Worm (Caenorhabditis elegans) whole organism, L4 larva: ENCODE measurements around the gene F55C12.4.

ENCODE experiments used
- R02D3.7 ChIP-seq: fragments of 150-350 bp; sonication (generic microtip); optimal IDR thresholded peaks from 3 replicates; lab custom pipeline; 2014; ENCODE audit warnings: missing biosample characterization, missing genetic modification characterization
- T20F7.1 ChIP-seq: fragments of 200-800 bp; sonication (Bioruptor generic); optimal IDR thresholded peaks from 2 replicates; lab custom pipeline; 2018; ENCODE audit warnings: mild to moderate bottlenecking, missing genetic modification characterization, missing compliant biosample characterization
- ZK337.2 ChIP-seq: fragments of 200-800 bp; sonication (Bioruptor generic); IDR thresholded peaks from 2 replicates; pipeline ENCODE4 v1.3.6; 2022; ENCODE audit warnings: missing genetic modification reagents, missing genetic modification characterization, missing compliant biosample characterization
- aha-1 ChIP-seq: fragments of 150-350 bp; peaks from one replicate; lab custom pipeline; 2014; ENCODE audit warnings: missing biosample characterization, missing genetic modification characterization
- attf-4 ChIP-seq: sonication (generic microtip); optimal IDR thresholded peaks from 3 replicates; lab custom pipeline; 2017; ENCODE audit warnings: missing biosample characterization, missing genetic modification characterization
- ceh-20 ChIP-seq: fragments of 200-800 bp; sonication (Bioruptor generic); IDR thresholded peaks from 2 replicates; pipeline ENCODE4 v1.3.6; 2022; ENCODE audit warnings: missing genetic modification reagents, missing genetic modification characterization, missing compliant biosample characterization
- ceh-62 ChIP-seq: sonication (generic microtip); optimal IDR thresholded peaks from 2 replicates; lab custom pipeline; 2017; ENCODE audit warnings: missing biosample characterization, missing genetic modification characterization
- cey-2 ChIP-seq: sonication (generic microtip); optimal IDR thresholded peaks from 3 replicates; lab custom pipeline; 2017; ENCODE audit warnings: missing genetic modification characterization, mild to moderate bottlenecking, missing compliant biosample characterization, antibody characterized with exemption, borderline replicate concordance; ENCODE audit not compliant: insufficient read depth
- ctbp-1 ChIP-seq: fragments of 200-800 bp; sonication (Bioruptor generic); IDR thresholded peaks from 2 replicates; pipeline ENCODE4 v1.3.6; 2022; ENCODE audit warnings: missing genetic modification reagents, missing genetic modification characterization, missing compliant biosample characterization
- daf-16 ChIP-seq, 3 experiments: sonication (generic microtip); optimal IDR thresholded peaks; 2 replicates each; lab custom pipeline; 2016 to 2017; ENCODE audit warnings: missing genetic modification characterization in 3 of 3, missing genetic modification reagents in 3 of 3, mild to moderate bottlenecking in 2 of 3, missing compliant biosample characterization in 2 of 3, missing biosample characterization in 1 of 3, moderate library complexity in 1 of 3
- dmd-6 ChIP-seq: fragments of 200-800 bp; sonication (Bioruptor generic); IDR thresholded peaks from 2 replicates; pipeline ENCODE4 v1.3.6; 2022; ENCODE audit warnings: missing genetic modification reagents, missing genetic modification characterization, missing compliant biosample characterization
- dpl-1 ChIP-seq: fragments of 150-350 bp; optimal IDR thresholded peaks from 2 replicates; lab custom pipeline; 2014; ENCODE audit warnings: missing biosample characterization, missing genetic modification reagents, missing genetic modification characterization
- dve-1 ChIP-seq: sonication (generic microtip); optimal IDR thresholded peaks from 2 replicates; lab custom pipeline; 2017; ENCODE audit warnings: antibody characterized with exemption, mild to moderate bottlenecking, missing genetic modification characterization, missing compliant biosample characterization; ENCODE audit not compliant: insufficient read depth
- hlh-11 ChIP-seq: fragments of 200-800 bp; sonication (Bioruptor generic); optimal IDR thresholded peaks from 2 replicates; lab custom pipeline; 2018; ENCODE audit warnings: mild to moderate bottlenecking, missing genetic modification characterization, missing compliant biosample characterization
- hlh-30 ChIP-seq: sonication (generic microtip); optimal IDR thresholded peaks from 2 replicates; lab custom pipeline; 2017; ENCODE audit warnings: antibody characterized with exemption, mild to moderate bottlenecking, missing genetic modification characterization, missing compliant biosample characterization; ENCODE audit not compliant: insufficient read depth
- lin-13 ChIP-seq: fragments of 150-350 bp; optimal IDR thresholded peaks from 2 replicates; lab custom pipeline; 2014; ENCODE audit warnings: missing biosample characterization, missing genetic modification reagents, missing genetic modification characterization
- lsy-2 ChIP-seq, 2 experiments: fragments of 150-350 bp in 1 of 2; sonication (generic microtip) in 1 of 2; optimal IDR thresholded peaks; 2 replicates each; lab custom pipeline; 2014 to 2017; ENCODE audit warnings: missing biosample characterization in 2 of 2, missing genetic modification characterization in 2 of 2
- madf-5 ChIP-seq, 2 experiments: fragments of 200-800 bp; sonication (Bioruptor generic); IDR thresholded peaks; 2 replicates each; pipeline ENCODE4 v1.3.6; 2022; ENCODE audit warnings: missing compliant biosample characterization in 2 of 2, missing genetic modification characterization in 2 of 2
- madf-9 ChIP-seq: fragments of 200-800 bp; sonication (Bioruptor generic); conservative IDR thresholded peaks from 2 replicates; pipeline ENCODE4 v1.3.6; 2022; ENCODE audit warnings: missing genetic modification reagents, missing genetic modification characterization, missing compliant biosample characterization
- mdl-1 ChIP-seq, 2 experiments: fragments of 150-350 bp in 1 of 2; sonication (generic microtip) in 1 of 2; optimal IDR thresholded peaks; 2 replicates each; lab custom pipeline; 2014 to 2017; ENCODE audit warnings: missing biosample characterization in 2 of 2, missing genetic modification characterization in 2 of 2
- mes-2 ChIP-seq: sonication (generic microtip); optimal IDR thresholded peaks from 2 replicates; lab custom pipeline; 2016; ENCODE audit warnings: missing genotype, mild to moderate bottlenecking, missing genetic modification characterization, missing compliant biosample characterization; ENCODE audit not compliant: poor library complexity, severe bottlenecking
- mxl-2 ChIP-seq: fragments of 200-800 bp; sonication (Bioruptor generic); conservative IDR thresholded peaks from 2 replicates; pipeline ENCODE4 v1.3.6; 2022; ENCODE audit warnings: missing genetic modification reagents, missing genetic modification characterization, missing compliant biosample characterization
- nhr-11 ChIP-seq: fragments of 150-350 bp; optimal IDR thresholded peaks from 2 replicates; lab custom pipeline; 2014; ENCODE audit warnings: missing biosample characterization, missing genetic modification characterization
- nhr-28 ChIP-seq: fragments of 150-350 bp; optimal IDR thresholded peaks from 2 replicates; lab custom pipeline; 2014; ENCODE audit warnings: missing biosample characterization, missing genetic modification characterization
- nhr-42 ChIP-seq: fragments of 200-800 bp; sonication (Bioruptor generic); IDR thresholded peaks from 2 replicates; pipeline ENCODE4 v1.3.6; 2022; ENCODE audit warnings: missing genetic modification characterization, missing compliant biosample characterization
- nhr-77 ChIP-seq: fragments of 150-350 bp; optimal IDR thresholded peaks from 2 replicates; lab custom pipeline; 2014; ENCODE audit warnings: missing biosample characterization, missing genetic modification characterization
- php-3 ChIP-seq: fragments of 200-800 bp; sonication (Bioruptor generic); IDR thresholded peaks from 2 replicates; pipeline ENCODE4 v1.3.6; 2022; ENCODE audit warnings: missing genetic modification reagents, missing genetic modification characterization, missing compliant biosample characterization
- spr-3 ChIP-seq: fragments of 200-800 bp; sonication (Bioruptor generic); optimal IDR thresholded peaks from 2 replicates; lab custom pipeline; 2018; ENCODE audit warnings: mild to moderate bottlenecking, missing genetic modification characterization, missing compliant biosample characterization
- tra-1 ChIP-seq: fragments of 200-800 bp; sonication (Bioruptor generic); IDR thresholded peaks from 2 replicates; pipeline ENCODE4 v1.3.6; 2022; ENCODE audit warnings: missing genetic modification reagents, missing genetic modification characterization, missing compliant biosample characterization
- unc-62 ChIP-seq, 3 experiments: fragments of 150-350 bp in 1 of 3; sonication (generic microtip); optimal IDR thresholded peaks in 2 of 3; peaks in 1 of 3; 1 replicate in 1 of 3; 2 replicates in 2 of 3; lab custom pipeline; 2014 to 2017; ENCODE audit warnings: missing biosample characterization in 3 of 3, missing genetic modification characterization in 3 of 3, missing genetic modification reagents in 3 of 3, missing genotype in 1 of 3
- zfp-2 ChIP-seq: sonication (generic microtip); optimal IDR thresholded peaks from 2 replicates; lab custom pipeline; 2016; ENCODE audit warnings: mild to moderate bottlenecking, missing genetic modification characterization, missing compliant biosample characterization
- zip-2 ChIP-seq: fragments of 150-350 bp; optimal IDR thresholded peaks from 2 replicates; lab custom pipeline; 2014; ENCODE audit warnings: missing biosample characterization, missing genetic modification characterization

Gene F55C12.4

DNA sequence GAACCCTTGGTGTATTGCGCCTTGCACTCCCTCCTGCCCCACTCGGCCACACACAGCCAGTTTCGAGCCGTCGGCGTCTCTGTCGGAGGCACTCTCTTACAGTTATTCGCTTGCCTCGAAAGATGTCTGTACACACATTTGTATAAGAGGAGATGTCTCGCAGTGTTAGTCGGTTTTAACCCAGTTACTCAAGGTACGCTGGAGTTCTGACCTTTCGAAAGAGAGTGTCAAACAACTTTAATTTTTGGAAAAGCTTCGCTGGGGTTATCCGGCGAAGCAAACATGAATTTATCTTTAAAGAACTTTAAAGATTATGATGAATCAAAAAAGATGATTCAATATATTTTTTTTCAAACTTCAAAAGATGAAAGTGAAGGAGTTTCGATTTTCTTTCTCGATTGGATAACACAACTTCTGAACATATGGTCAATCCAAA is 13.5 kb downstream of the F55C12.4 start (continued):
- peak; percentile 99 for TF ChIP-seq ceh-20 (GFP tag; lab: Robert Waterston, UW)
- peak; percentile 96 for TF ChIP-seq nhr-28
- peak; percentile 86 for TF ChIP-seq mxl-2 (GFP tag; lab: Robert Waterston, UW)
- TF ChIP-seq lin-13 (GFP tag; lab: Kevin White, UChicago) = peak; percentile 98
- TF ChIP-seq php-3 (GFP tag; lab: Robert Waterston, UW) = peak; percentile 92

DNA sequence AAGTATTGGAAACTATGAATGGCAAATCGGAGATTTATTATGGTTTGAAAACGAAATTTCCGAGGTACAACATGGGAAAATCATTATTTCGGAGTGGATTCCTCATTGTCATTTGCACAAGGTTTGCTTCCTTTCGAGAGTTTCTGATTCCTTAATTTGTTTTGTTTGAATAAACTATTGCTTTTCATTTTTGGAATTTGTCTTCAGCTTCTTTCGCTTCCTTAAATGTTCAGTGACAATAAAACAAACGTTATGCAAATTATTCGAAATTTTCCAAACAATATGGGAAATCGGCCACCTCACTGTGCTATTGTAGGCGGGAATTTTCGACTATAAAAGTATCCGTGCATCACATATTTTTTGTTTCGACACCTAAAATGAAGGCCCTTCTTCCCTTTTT is 16.4 kb downstream of the F55C12.4 start, which contains the start of gene nep-25:
TSS of gene nep-25 (plus strand) at position 375 of the 400 bp plus-strand sequence.
- TF ChIP-seq unc-62 (GFP tag; optimal IDR thresholded peaks at IDR 0.05 in 1 of 2; lab: Kevin White, UChicago) (peak in 1 of 2 experiments; percentile 90), unc-62 (tag; optimal IDR thresholded peaks at IDR 0.05; lab: Kevin White, UChicago) (no peak), aha-1 (tag; lab: Kevin White, UChicago) (peak; percentile 46), zip-2 (no peak)
- TF ChIP-seq, all 104 proteins: peak for 2

DNA sequence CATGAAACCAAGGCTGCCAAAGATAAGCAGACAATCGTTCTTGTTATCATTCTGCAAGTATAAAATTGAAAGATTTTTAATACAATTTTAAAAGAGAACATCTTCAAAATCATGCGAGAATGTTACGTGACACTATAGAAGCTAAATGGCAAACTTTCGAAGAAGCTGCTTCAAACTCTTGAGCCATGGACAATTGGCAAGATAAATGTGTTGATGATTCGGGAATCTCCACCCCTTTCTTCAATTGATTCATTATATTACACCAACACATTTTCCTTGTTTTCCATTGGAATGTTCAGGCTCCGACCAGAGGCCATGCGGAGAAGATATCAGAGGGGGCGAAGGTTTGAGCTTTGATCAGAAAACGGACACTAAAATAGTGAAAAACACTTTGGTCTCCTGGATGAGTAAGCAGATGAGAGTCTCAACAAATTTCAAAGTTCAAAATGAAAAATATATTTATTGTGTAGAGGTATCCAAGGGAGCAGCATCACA is 17.1 kb downstream of the F55C12.4 start, which contains the start of gene lec-5:
TSS of gene lec-5 (minus strand) at position 51 of the 495 bp plus-strand sequence.
- TF ChIP-seq spr-3 (GFP tag; lab: Kevin White, UChicago) (no peak), tra-1 (no peak), dmd-6 (no peak), cey-2 (tag; lab: Kevin White, UChicago) (no peak), ctbp-1 (GFP tag; lab: Robert Waterston, UW) (no peak), attf-4 (tag; lab: Kevin White, UChicago) (no peak), hlh-11 (tag; lab: Kevin White, UChicago) (no peak), daf-16 (GFP tag; optimal IDR thresholded peaks at IDR 0.05; lab: Kevin White, UChicago) (peak in 1 of 2 experiments; percentile 94), daf-16 (tag; optimal IDR thresholded peaks at IDR 0.05; lab: Kevin White, UChicago) (no peak), nhr-77 (no peak), ZK337.2 (no peak), ceh-20 (GFP tag; lab: Robert Waterston, UW) (no peak), nhr-11 (tag; lab: Kevin White, UChicago) (peak; percentile 34), mdl-1 (tag; optimal IDR thresholded peaks at IDR 0.05; lab: Kevin White, UChicago) (no peak), nhr-42 (GFP tag; lab: Robert Waterston, UW) (no peak), zfp-2 (tag; lab: Kevin White, UChicago) (no peak), T20F7.1 (GFP tag; lab: Kevin White, UChicago) (no peak), madf-9 (GFP tag; lab: Robert Waterston, UW) (no peak)

- peak; percentile 88 for TF ChIP-seq R02D3.7 (tag; lab: Kevin White, UChicago)
- TF ChIP-seq dpl-1 (GFP tag; lab: Kevin White, UChicago) = peak; percentile 12
- no peak for TF ChIP-seq zip-2
- no peak for TF ChIP-seq ctbp-1 (GFP tag; lab: Robert Waterston, UW)
- TF ChIP-seq lsy-2 (tag; optimal IDR thresholded peaks at IDR 0.05; lab: Kevin White, UChicago) = peak in 1 of 2 experiments; percentile 54
- TF ChIP-seq hlh-30 = no peak
- TF ChIP-seq dve-1 (tag; lab: Kevin White, UChicago) = no peak
- TF ChIP-seq ceh-62 (tag; lab: Kevin White, UChicago) = no peak
- TF ChIP-seq php-3 (GFP tag; lab: Robert Waterston, UW) = no peak
- TF ChIP-seq T20F7.1 (GFP tag; lab: Kevin White, UChicago) = no peak
- peak; percentile 57 for TF ChIP-seq mes-2
- TF ChIP-seq madf-5 (GFP tag; IDR thresholded peaks at IDR 0.05; lab: Robert Waterston, UW) = no peak
- no peak for TF ChIP-seq daf-16 (GFP tag; optimal IDR thresholded peaks at IDR 0.05; lab: Kevin White, UChicago)
- TF ChIP-seq daf-16 (tag; optimal IDR thresholded peaks at IDR 0.05; lab: Kevin White, UChicago) = peak; percentile 24
These were observed 19.0 kb downstream of the F55C12.4 start, which contains the start of gene ZK1248.19 for ce11 chrII:5839227-5839626. TSS of gene ZK1248.19 (minus strand) at chrII:5839414.
